Worm (Caenorhabditis elegans) whole organism, L4/young adult: ENCODE measurements around the gene T25B2.4.

Experiments
- dao-5 ChIP-seq: sonication (generic microtip); optimal IDR thresholded peaks from 2 replicates; lab custom pipeline; 2016; ENCODE audit warnings: missing genotype, missing genetic modification characterization, moderate library complexity, missing compliant biosample characterization
- him-1 ChIP-seq: sonication (generic microtip); optimal IDR thresholded peaks from 2 replicates; lab custom pipeline; 2016; ENCODE audit warnings: missing genotype, missing genetic modification reagents, missing genetic modification characterization, missing compliant biosample characterization

ce11 chrX:6203315-6203714 lies 25.3 kb downstream of the T25B2.4 start:
- TF ChIP-seq him-1 (tag; lab: Kevin White, UChicago) (no peak), dao-5 (tag; lab: Kevin White, UChicago) (no peak)
